Fruit fly (Drosophila melanogaster) whole organism, embryonic: ENCODE results near the gene CheA7a.

ENCODE experiments used
- Abd-B ChIP-seq: fragments of 200-800 bp; sonication (Bioruptor generic); optimal IDR thresholded peaks from 2 replicates; lab custom pipeline; 2018; ENCODE audit warnings: missing biosample characterization, mild to moderate bottlenecking, missing genetic modification characterization, moderate library complexity
- B-H2 ChIP-seq: fragments of 200-800 bp; sonication (Bioruptor generic); optimal IDR thresholded peaks from 2 replicates; lab custom pipeline; 2018; ENCODE audit warnings: missing biosample characterization, mild to moderate bottlenecking, missing genetic modification characterization
- BtbVII ChIP-seq: fragments of 200-800 bp; sonication (Bioruptor generic); optimal IDR thresholded peaks from 3 replicates; lab custom pipeline; 2017; ENCODE audit warnings: missing biosample characterization, mild to moderate bottlenecking, missing genetic modification characterization
- CG10462 ChIP-seq: fragments of 200-800 bp; sonication (Bioruptor generic); optimal IDR thresholded peaks from 2 replicates; lab custom pipeline; 2016; ENCODE audit warnings: missing biosample characterization, missing genetic modification characterization
- CG11456 ChIP-seq: fragments of 200-800 bp; sonication (Bioruptor generic); IDR thresholded peaks from 3 replicates; pipeline ENCODE4 v1.3.6; 2022; ENCODE audit warnings: missing biosample characterization, missing genetic modification characterization
- CG14860 ChIP-seq: fragments of 200-800 bp; sonication (Bioruptor generic); IDR thresholded peaks from 3 replicates; pipeline ENCODE4 v1.3.6; 2022; ENCODE audit warnings: missing biosample characterization, missing genetic modification characterization; ENCODE audit not compliant: partially characterized antibody
- CG15696 ChIP-seq: fragments of 200-800 bp; sonication (Bioruptor generic); optimal IDR thresholded peaks from 2 replicates; lab custom pipeline; 2019; ENCODE audit warnings: missing biosample characterization, mild to moderate bottlenecking, missing genetic modification characterization, moderate library complexity
- CG16815 ChIP-seq: fragments of 200-800 bp; sonication (Bioruptor generic); optimal IDR thresholded peaks from 3 replicates; lab custom pipeline; 2017; ENCODE audit warnings: missing biosample characterization, mild to moderate bottlenecking, missing genetic modification characterization
- CG17385 ChIP-seq: fragments of 200-800 bp; sonication (Bioruptor generic); optimal IDR thresholded peaks from 3 replicates; lab custom pipeline; 2018; ENCODE audit warnings: missing biosample characterization, mild to moderate bottlenecking, missing genetic modification characterization
- CG17912 ChIP-seq: fragments of 200-800 bp; sonication (Bioruptor generic); optimal IDR thresholded peaks from 2 replicates; lab custom pipeline; 2018; ENCODE audit warnings: missing biosample characterization, mild to moderate bottlenecking, missing genetic modification characterization
- CG18262 ChIP-seq: fragments of 200-800 bp; optimal IDR thresholded peaks from 3 replicates; lab custom pipeline; 2019; ENCODE audit warnings: missing biosample characterization, mild to moderate bottlenecking, missing genetic modification characterization, moderate library complexity
- CG31441 ChIP-seq: fragments of 200-800 bp; sonication (Bioruptor generic); IDR thresholded peaks from 2 replicates; pipeline ENCODE4 v1.3.6; 2022; ENCODE audit warnings: missing biosample characterization, missing genetic modification characterization
- CG5180 ChIP-seq: fragments of 200-800 bp; sonication (Bioruptor generic); optimal IDR thresholded peaks from 3 replicates; lab custom pipeline; 2017; ENCODE audit warnings: missing biosample characterization, missing genetic modification characterization, mild to moderate bottlenecking, moderate library complexity, missing genetic modification reagents
- CG7357 ChIP-seq: fragments of 200-800 bp; sonication (Bioruptor generic); IDR thresholded peaks from 3 replicates; pipeline ENCODE4 v1.3.6; 2022; ENCODE audit warnings: missing biosample characterization, missing genetic modification characterization
- CG8478 ChIP-seq: fragments of >200 bp; optimal IDR thresholded peaks from 2 replicates; lab custom pipeline; 2018
- Dad ChIP-seq: fragments of 200-800 bp; sonication (Bioruptor generic); optimal IDR thresholded peaks from 3 replicates; lab custom pipeline; 2016; ENCODE audit warnings: missing biosample characterization, missing genetic modification characterization
- Dll ChIP-seq: fragments of 200-800 bp; sonication (Bioruptor generic); IDR thresholded peaks from 4 replicates; pipeline ENCODE4 v1.3.6; 2022; ENCODE audit warnings: missing biosample characterization, missing genetic modification characterization; ENCODE audit not compliant: partially characterized antibody
- Dp ChIP-seq: fragments of 200-800 bp; sonication (Bioruptor generic); optimal IDR thresholded peaks from 2 replicates; lab custom pipeline; 2018; ENCODE audit warnings: missing biosample characterization, mild to moderate bottlenecking, missing genetic modification characterization, moderate library complexity
- Ets65A ChIP-seq: fragments of 200-800 bp; sonication (Bioruptor generic); peaks from one replicate; lab custom pipeline; 2016; ENCODE audit warnings: missing biosample characterization, missing genetic modification characterization
- Fer1 ChIP-seq: fragments of 200-800 bp; sonication (Bioruptor generic); optimal IDR thresholded peaks from 2 replicates; lab custom pipeline; 2017; ENCODE audit warnings: missing biosample characterization, mild to moderate bottlenecking, missing genetic modification characterization
- HLH4C ChIP-seq: fragments of 200-800 bp; sonication (Bioruptor generic); IDR thresholded peaks from 3 replicates; pipeline ENCODE4 v1.3.6; 2022; ENCODE audit warnings: missing biosample characterization, missing genetic modification characterization; ENCODE audit not compliant: partially characterized antibody
- HmgD ChIP-seq: fragments of 200-800 bp; sonication (Bioruptor generic); optimal IDR thresholded peaks from 3 replicates; lab custom pipeline; 2016; ENCODE audit warnings: missing biosample characterization, missing genetic modification characterization
- Hsf ChIP-seq: fragments of 200-800 bp; sonication (Bioruptor generic); optimal IDR thresholded peaks from 3 replicates; lab custom pipeline; 2016; ENCODE audit warnings: missing biosample characterization, missing genetic modification characterization
- NFAT ChIP-seq: fragments of 200-800 bp; sonication (Bioruptor generic); IDR thresholded peaks from 2 replicates; pipeline ENCODE4 v1.3.6; 2022; ENCODE audit warnings: missing biosample characterization, missing genetic modification characterization
- Ptx1 ChIP-seq: fragments of 200-800 bp; sonication (Bioruptor generic); IDR thresholded peaks from 2 replicates; pipeline ENCODE4 v1.3.6; 2022; ENCODE audit warnings: missing biosample characterization, missing genetic modification characterization
- Ravus ChIP-seq: fragments of 200-800 bp; sonication (Bioruptor generic); IDR thresholded peaks from 2 replicates; pipeline ENCODE4 v1.3.6; 2022; ENCODE audit warnings: missing biosample characterization, missing genetic modification characterization
- Rx ChIP-seq: fragments of 200-800 bp; sonication (Bioruptor generic); IDR thresholded peaks from 2 replicates; pipeline ENCODE4 v1.3.6; 2022; ENCODE audit warnings: missing biosample characterization, missing genetic modification characterization
- Sox100B ChIP-seq: fragments of 200-800 bp; sonication (Bioruptor generic); optimal IDR thresholded peaks from 3 replicates; lab custom pipeline; 2018; ENCODE audit warnings: missing biosample characterization, mild to moderate bottlenecking, missing genetic modification characterization
- Ssrp ChIP-seq: fragments of 200-800 bp; sonication (Bioruptor generic); optimal IDR thresholded peaks from 2 replicates; lab custom pipeline; 2018; ENCODE audit warnings: missing biosample characterization, mild to moderate bottlenecking, missing genetic modification characterization, moderate library complexity
- croc ChIP-seq: fragments of 200-800 bp; sonication (Bioruptor generic); conservative IDR thresholded peaks from 3 replicates; pipeline ENCODE4 v1.3.6; 2022; ENCODE audit warnings: missing biosample characterization, missing genetic modification characterization
- crp ChIP-seq, 2 experiments: fragments of 200-800 bp; sonication (Bioruptor generic); optimal IDR thresholded peaks; 2 replicates in 1 of 2; 3 replicates in 1 of 2; lab custom pipeline; 2017; ENCODE audit warnings: missing biosample characterization in 2 of 2, missing genetic modification characterization in 2 of 2, mild to moderate bottlenecking in 1 of 2, moderate library complexity in 1 of 2
- da ChIP-seq: fragments of 200-800 bp; sonication (Bioruptor generic); optimal IDR thresholded peaks from 2 replicates; lab custom pipeline; 2016; ENCODE audit warnings: missing biosample characterization, missing genetic modification characterization
- disco-r ChIP-seq: fragments of 200-800 bp; sonication (Bioruptor generic); optimal IDR thresholded peaks from 2 replicates; lab custom pipeline; 2016; ENCODE audit warnings: missing biosample characterization, missing genetic modification characterization
- dysf ChIP-seq: fragments of 200-800 bp; sonication (Bioruptor generic); IDR thresholded peaks from 3 replicates; pipeline ENCODE4 v1.3.6; 2022; ENCODE audit warnings: missing biosample characterization, missing genetic modification characterization
- en ChIP-seq: fragments of 200-800 bp; sonication (Bioruptor generic); optimal IDR thresholded peaks from 2 replicates; lab custom pipeline; 2016; ENCODE audit warnings: missing biosample characterization, missing genetic modification characterization
- gem ChIP-seq: fragments of 200-800 bp; sonication (Bioruptor generic); optimal IDR thresholded peaks from 2 replicates; lab custom pipeline; 2019; ENCODE audit warnings: missing biosample characterization, mild to moderate bottlenecking, missing genetic modification characterization, moderate library complexity
- gsb-n ChIP-seq: fragments of 200-800 bp; sonication (Bioruptor generic); optimal IDR thresholded peaks from 3 replicates; lab custom pipeline; 2018; ENCODE audit warnings: missing biosample characterization, mild to moderate bottlenecking, missing genetic modification characterization
- ham ChIP-seq: fragments of 200-800 bp; sonication (Bioruptor generic); IDR thresholded peaks from 2 replicates; pipeline ENCODE4 v1.3.6; 2022; ENCODE audit warnings: missing biosample characterization, missing genetic modification characterization
- inv ChIP-seq: fragments of 200-800 bp; sonication (Bioruptor generic); IDR thresholded peaks from 2 replicates; pipeline ENCODE4 v1.3.6; 2022; ENCODE audit warnings: missing biosample characterization, missing genetic modification characterization; ENCODE audit not compliant: partially characterized antibody
- knrl ChIP-seq: fragments of 200-800 bp; sonication (Bioruptor generic); IDR thresholded peaks from 3 replicates; pipeline ENCODE4 v1.3.6; 2022; ENCODE audit warnings: missing biosample characterization, missing genetic modification characterization; ENCODE audit not compliant: partially characterized antibody
- lmd ChIP-seq: fragments of 200-800 bp; sonication (Bioruptor generic); IDR thresholded peaks from 2 replicates; pipeline ENCODE4 v1.3.6; 2022; ENCODE audit warnings: missing biosample characterization, missing genetic modification characterization
- mam ChIP-seq: fragments of 200-800 bp; sonication (Bioruptor generic); optimal IDR thresholded peaks from 3 replicates; lab custom pipeline; 2016; ENCODE audit warnings: missing biosample characterization, missing genetic modification characterization
- nerfin-1 ChIP-seq: fragments of 200-800 bp; sonication (Bioruptor generic); optimal IDR thresholded peaks from 3 replicates; lab custom pipeline; 2019; ENCODE audit warnings: missing biosample characterization, mild to moderate bottlenecking, missing genetic modification characterization, moderate library complexity
- pros ChIP-seq: fragments of 200-800 bp; sonication (Bioruptor generic); optimal IDR thresholded peaks from 3 replicates; lab custom pipeline; 2019; ENCODE audit warnings: missing biosample characterization, mild to moderate bottlenecking, missing genetic modification characterization, moderate library complexity
- sc ChIP-seq, 3 experiments: fragments of >200 bp in 2 of 3; fragments of 200-800 bp in 1 of 3; sonication (Bioruptor generic) in 1 of 3; optimal IDR thresholded peaks; 2 replicates in 2 of 3; 3 replicates in 1 of 3; lab custom pipeline; 2017; ENCODE audit warnings: mild to moderate bottlenecking in 1 of 3, missing biosample characterization in 1 of 3, missing genetic modification characterization in 1 of 3, missing genetic modification reagents in 1 of 3
- sens ChIP-seq: fragments of 200-800 bp; sonication (Bioruptor generic); peaks from one replicate; lab custom pipeline; 2016; ENCODE audit warnings: missing biosample characterization, missing genetic modification characterization
- slp2 ChIP-seq: fragments of 200-800 bp; sonication (Bioruptor generic); optimal IDR thresholded peaks from 2 replicates; lab custom pipeline; 2016; ENCODE audit warnings: missing biosample characterization, missing genetic modification characterization
- sqz ChIP-seq: fragments of 200-800 bp; sonication (Bioruptor generic); optimal IDR thresholded peaks from 3 replicates; lab custom pipeline; 2018; ENCODE audit warnings: missing biosample characterization, mild to moderate bottlenecking, missing genetic modification characterization
- sug ChIP-seq: fragments of 200-800 bp; optimal IDR thresholded peaks from 2 replicates; lab custom pipeline; 2019; ENCODE audit warnings: missing biosample characterization, mild to moderate bottlenecking, missing genetic modification characterization, moderate library complexity
- wek ChIP-seq: fragments of 200-800 bp; sonication (Bioruptor generic); optimal IDR thresholded peaks from 3 replicates; lab custom pipeline; 2018; ENCODE audit warnings: missing biosample characterization, mild to moderate bottlenecking, missing genetic modification characterization, moderate library complexity
- zen2 ChIP-seq: fragments of 200-800 bp; sonication (Bioruptor generic); IDR thresholded peaks from 3 replicates; pipeline ENCODE4 v1.3.6; 2022; ENCODE audit warnings: missing biosample characterization, missing genetic modification characterization; ENCODE audit not compliant: partially characterized antibody

Gene CheA7a

DNA sequence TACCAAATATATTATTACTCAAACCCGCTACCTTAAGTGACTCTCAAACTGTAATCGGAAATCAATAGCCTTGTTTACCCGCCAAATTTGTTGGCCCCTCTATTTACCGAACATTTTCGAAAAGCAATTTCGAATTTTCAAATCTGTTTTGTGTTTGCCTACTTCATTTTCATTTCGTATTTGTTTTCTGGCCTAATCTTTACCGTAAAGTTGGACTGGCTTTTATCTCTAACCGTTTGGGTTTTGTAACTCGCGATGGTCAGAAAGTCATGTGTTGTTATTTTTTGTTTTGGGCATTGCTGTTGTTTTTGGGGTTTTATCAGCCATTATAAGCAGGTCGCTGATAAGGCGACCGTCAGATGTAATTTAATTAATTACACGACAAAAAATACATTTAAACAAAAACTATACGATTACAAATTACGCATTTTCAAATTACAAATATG is 44.6 kb upstream of the CheA7a start (continued):
- TF ChIP-seq gem (tag; lab: Kevin White, UChicago) (peak; percentile 33), HmgD (GFP tag; lab: Kevin White, UChicago) (no peak), BtbVII (GFP tag; lab: Kevin White, UChicago) (no peak), Fer1 (peak; percentile 21), slp2 (GFP tag; lab: Kevin White, UChicago) (no peak), nerfin-1 (tag; lab: Kevin White, UChicago) (peak; percentile 28), Dad (peak; percentile 1), Dp (GFP tag; lab: Kevin White, UChicago) (no peak), sug (peak; percentile 37), zen2 (no peak), CG8478 (lab: Kevin White, UChicago) (no peak), Abd-B (GFP tag; lab: Kevin White, UChicago) (no peak), sc (optimal IDR thresholded peaks at IDR 0.05; lab: Kevin White, UChicago) (no peak), sc (GFP tag; optimal IDR thresholded peaks at IDR 0.05; lab: Kevin White, UChicago) (peak; percentile 51), Ets65A (no peak), sens (peak; percentile 78), Ravus (GFP tag; lab: Robert Waterston, UW) (no peak), da (GFP tag; lab: Kevin White, UChicago) (no peak), gsb-n (peak; percentile 54), CG10462 (GFP tag; lab: Kevin White, UChicago) (no peak), Dll (GFP tag; lab: Robert Waterston, UW) (no peak), Ptx1 (no peak), disco-r (GFP tag; lab: Kevin White, UChicago) (no peak), Ssrp (tag; lab: Kevin White, UChicago) (no peak), CG17912 (GFP tag; lab: Kevin White, UChicago) (peak; percentile 14), CG17385 (GFP tag; lab: Kevin White, UChicago) (peak; percentile 16), crp (GFP tag; optimal IDR thresholded peaks at IDR 0.05; lab: Kevin White, UChicago) (no peak), pros (GFP tag; lab: Kevin White, UChicago) (no peak), CG31441 (GFP tag; lab: Robert Waterston, UW) (no peak), sqz (GFP tag; lab: Kevin White, UChicago) (no peak), B-H2 (GFP tag; lab: Kevin White, UChicago) (peak; percentile 7), wek (GFP tag; lab: Kevin White, UChicago) (peak; percentile 78), CG11456 (GFP tag; lab: Robert Waterston, UW) (no peak), CG18262 (tag; lab: Kevin White, UChicago) (peak; percentile 13), mam (GFP tag; lab: Kevin White, UChicago) (no peak), CG15696 (tag; lab: Kevin White, UChicago) (peak; percentile 86), Sox100B (GFP tag; lab: Kevin White, UChicago) (peak; percentile 28), CG5180 (GFP tag; lab: Kevin White, UChicago) (peak; percentile 53), ham (no peak), dysf (GFP tag; lab: Robert Waterston, UW) (no peak; the same call in 2 of the 3 replicates), lmd (GFP tag; lab: Robert Waterston, UW) (no peak), CG16815 (GFP tag; lab: Kevin White, UChicago) (no peak), en (GFP tag; lab: Kevin White, UChicago) (no peak), croc (GFP tag; lab: Robert Waterston, UW) (no peak), Rx (GFP tag; lab: Robert Waterston, UW) (no peak), CG7357 (GFP tag; lab: Robert Waterston, UW) (no peak), inv (GFP tag; lab: Robert Waterston, UW) (no peak), HLH4C (GFP tag; lab: Robert Waterston, UW) (no peak), knrl (GFP tag; lab: Robert Waterston, UW) (no peak), CG14860 (no peak), Hsf (no peak), NFAT (no peak)
